Fruit fly (Drosophila melanogaster) whole organism, embryonic: ENCODE data around the gene ebo.

Experiments used
- BEAF-32 ChIP-seq: fragments of 200-800 bp; sonication (Bioruptor generic); optimal IDR thresholded peaks from 3 replicates; lab custom pipeline; 2017; ENCODE audit warnings: missing biosample characterization, missing genetic modification characterization, mild to moderate bottlenecking, moderate library complexity, missing genetic modification reagents
- Bgb ChIP-seq: fragments of 200-800 bp; sonication (Bioruptor generic); IDR thresholded peaks from 2 replicates; pipeline ENCODE4 v1.3.6; 2022; ENCODE audit warnings: missing biosample characterization, missing genetic modification characterization; ENCODE audit not compliant: partially characterized antibody
- Blimp-1 ChIP-seq: fragments of 200-800 bp; sonication (Bioruptor generic); optimal IDR thresholded peaks from 3 replicates; lab custom pipeline; 2018; ENCODE audit warnings: missing biosample characterization, missing genetic modification characterization, mild to moderate bottlenecking, moderate library complexity, missing genetic modification reagents
- CG10321 ChIP-seq: fragments of 200-800 bp; sonication (Bioruptor generic); IDR thresholded peaks from 2 replicates; pipeline ENCODE4 v1.3.6; 2022; ENCODE audit warnings: missing biosample characterization, missing genetic modification characterization
- CG14710 ChIP-seq: fragments of 200-800 bp; sonication (Bioruptor generic); optimal IDR thresholded peaks from 3 replicates; lab custom pipeline; 2019; ENCODE audit warnings: missing biosample characterization, mild to moderate bottlenecking, missing genetic modification characterization, moderate library complexity
- CG3281 ChIP-seq: fragments of 200-800 bp; sonication (Bioruptor generic); optimal IDR thresholded peaks from 3 replicates; lab custom pipeline; 2017; ENCODE audit warnings: missing biosample characterization, mild to moderate bottlenecking, missing genetic modification characterization
- CG34422 ChIP-seq: fragments of 200-800 bp; sonication (Bioruptor generic); IDR thresholded peaks from 3 replicates; pipeline ENCODE4 v1.3.6; 2022; ENCODE audit warnings: missing biosample characterization, missing genetic modification characterization
- CG3847 ChIP-seq: fragments of 200-800 bp; sonication (Bioruptor generic); IDR thresholded peaks from 2 replicates; pipeline ENCODE4 v1.3.6; 2022; ENCODE audit warnings: missing biosample characterization, missing genetic modification characterization
- CG4424 ChIP-seq: fragments of 200-800 bp; sonication (Bioruptor generic); optimal IDR thresholded peaks from 3 replicates; lab custom pipeline; 2016; ENCODE audit warnings: missing biosample characterization, missing genetic modification characterization
- CG5180 ChIP-seq: fragments of 200-800 bp; sonication (Bioruptor generic); optimal IDR thresholded peaks from 3 replicates; lab custom pipeline; 2017; ENCODE audit warnings: missing biosample characterization, missing genetic modification characterization, mild to moderate bottlenecking, moderate library complexity, missing genetic modification reagents
- CG6272 ChIP-seq: fragments of 200-800 bp; sonication (Bioruptor generic); IDR thresholded peaks from 2 replicates; pipeline ENCODE4 v1.3.6; 2022; ENCODE audit warnings: missing biosample characterization, missing genetic modification characterization
- Doc2 ChIP-seq: fragments of 200-800 bp; sonication (Bioruptor generic); IDR thresholded peaks from 2 replicates; pipeline ENCODE4 v1.3.6; 2022; ENCODE audit warnings: missing biosample characterization, missing genetic modification characterization
- Dref ChIP-seq: fragments of 200-800 bp; sonication (Bioruptor generic); IDR thresholded peaks from 2 replicates; pipeline ENCODE4 v1.3.6; 2022; ENCODE audit warnings: missing biosample characterization, missing genetic modification characterization
- Elba2 ChIP-seq: fragments of 200-800 bp; sonication (Bioruptor generic); optimal IDR thresholded peaks from 3 replicates; lab custom pipeline; 2016; ENCODE audit warnings: missing biosample characterization, missing genetic modification characterization
- Ets65A ChIP-seq: fragments of 200-800 bp; sonication (Bioruptor generic); peaks from one replicate; lab custom pipeline; 2016; ENCODE audit warnings: missing biosample characterization, missing genetic modification characterization
- HLH3B ChIP-seq: fragments of 200-800 bp; sonication (Bioruptor generic); IDR thresholded peaks from 2 replicates; pipeline ENCODE4 v1.3.6; 2022; ENCODE audit warnings: missing biosample characterization, missing genetic modification characterization
- Hey ChIP-seq: fragments of 200-800 bp; sonication (Bioruptor generic); optimal IDR thresholded peaks from 3 replicates; lab custom pipeline; 2018; ENCODE audit warnings: missing biosample characterization, mild to moderate bottlenecking, missing genetic modification characterization
- Hr3 ChIP-seq: fragments of 200-800 bp; sonication (Bioruptor generic); optimal IDR thresholded peaks from 3 replicates; lab custom pipeline; 2016; ENCODE audit warnings: missing biosample characterization, missing genetic modification characterization
- MBD-R2 ChIP-seq: fragments of 200-800 bp; sonication (Bioruptor generic); IDR thresholded peaks from 2 replicates; pipeline ENCODE4 v1.3.6; 2022; ENCODE audit warnings: missing biosample characterization, missing genetic modification characterization
- Max ChIP-seq: fragments of 200-800 bp; sonication (Bioruptor generic); optimal IDR thresholded peaks from 2 replicates; lab custom pipeline; 2016; ENCODE audit warnings: missing biosample characterization, mild to moderate bottlenecking, missing genetic modification characterization
- Med ChIP-seq: fragments of 200-800 bp; sonication (Bioruptor generic); peaks from one replicate; lab custom pipeline; 2016; ENCODE audit warnings: missing biosample characterization, missing genetic modification characterization, mild to moderate bottlenecking, inconsistent platforms, moderate library complexity
- NFAT ChIP-seq: fragments of 200-800 bp; sonication (Bioruptor generic); IDR thresholded peaks from 2 replicates; pipeline ENCODE4 v1.3.6; 2022; ENCODE audit warnings: missing biosample characterization, missing genetic modification characterization
- Ssrp ChIP-seq: fragments of 200-800 bp; sonication (Bioruptor generic); optimal IDR thresholded peaks from 2 replicates; lab custom pipeline; 2018; ENCODE audit warnings: missing biosample characterization, mild to moderate bottlenecking, missing genetic modification characterization, moderate library complexity
- Xrp1 ChIP-seq: fragments of 200-800 bp; sonication (Bioruptor generic); IDR thresholded peaks from 2 replicates; pipeline ENCODE4 v1.3.6; 2022; ENCODE audit warnings: missing biosample characterization, missing genetic modification characterization
- amos ChIP-seq: fragments of 200-800 bp; sonication (Bioruptor generic); IDR thresholded peaks from 2 replicates; pipeline ENCODE4 v1.3.6; 2022; ENCODE audit warnings: missing biosample characterization, missing genetic modification characterization; ENCODE audit not compliant: partially characterized antibody
- bab2 ChIP-seq: fragments of 200-800 bp; sonication (Bioruptor generic); optimal IDR thresholded peaks from 2 replicates; lab custom pipeline; 2016; ENCODE audit warnings: missing biosample characterization, missing genetic modification characterization
- bigmax ChIP-seq: fragments of 200-800 bp; sonication (Bioruptor generic); optimal IDR thresholded peaks from 2 replicates; lab custom pipeline; 2018; ENCODE audit warnings: missing biosample characterization, mild to moderate bottlenecking, missing genetic modification characterization
- bowl ChIP-seq: fragments of 200-800 bp; sonication (Bioruptor generic); IDR thresholded peaks from 2 replicates; pipeline ENCODE4 v1.3.6; 2022; ENCODE audit warnings: missing biosample characterization, missing genetic modification characterization
- dmrt11E ChIP-seq: fragments of 200-800 bp; sonication (Bioruptor generic); optimal IDR thresholded peaks from 3 replicates; lab custom pipeline; 2018; ENCODE audit warnings: missing biosample characterization, mild to moderate bottlenecking, missing genetic modification characterization, moderate library complexity
- fd3F ChIP-seq: fragments of 200-800 bp; sonication (Bioruptor generic); optimal IDR thresholded peaks from 2 replicates; lab custom pipeline; 2018; ENCODE audit warnings: missing biosample characterization, mild to moderate bottlenecking, missing genetic modification characterization, moderate library complexity
- ftz-f1 ChIP-seq: fragments of 200-800 bp; sonication (Bioruptor generic); optimal IDR thresholded peaks from 2 replicates; lab custom pipeline; 2016; ENCODE audit warnings: missing biosample characterization, missing genetic modification characterization
- gsb-n ChIP-seq: fragments of 200-800 bp; sonication (Bioruptor generic); optimal IDR thresholded peaks from 3 replicates; lab custom pipeline; 2018; ENCODE audit warnings: missing biosample characterization, mild to moderate bottlenecking, missing genetic modification characterization
- jigr1 ChIP-seq: fragments of 200-800 bp; sonication (Bioruptor generic); IDR thresholded peaks from 3 replicates; pipeline ENCODE4 v1.3.6; 2022; ENCODE audit warnings: missing biosample characterization, missing genetic modification characterization
- kay ChIP-seq: fragments of 200-800 bp; sonication (Bioruptor generic); optimal IDR thresholded peaks from 2 replicates; lab custom pipeline; 2016; ENCODE audit warnings: missing biosample characterization, missing genetic modification characterization
- knrl ChIP-seq: fragments of 200-800 bp; sonication (Bioruptor generic); IDR thresholded peaks from 3 replicates; pipeline ENCODE4 v1.3.6; 2022; ENCODE audit warnings: missing biosample characterization, missing genetic modification characterization; ENCODE audit not compliant: partially characterized antibody
- onecut ChIP-seq: fragments of 200-800 bp; sonication (Bioruptor generic); IDR thresholded peaks from 2 replicates; pipeline ENCODE4 v1.3.6; 2022; ENCODE audit warnings: missing biosample characterization, missing genetic modification characterization
- otp ChIP-seq: fragments of 200-800 bp; sonication (Bioruptor generic); IDR thresholded peaks from 3 replicates; pipeline ENCODE4, ENCODE4 v1.3.6; 2022; ENCODE audit warnings: missing biosample characterization, missing genetic modification characterization
- pros ChIP-seq: fragments of 200-800 bp; sonication (Bioruptor generic); optimal IDR thresholded peaks from 3 replicates; lab custom pipeline; 2019; ENCODE audit warnings: missing biosample characterization, mild to moderate bottlenecking, missing genetic modification characterization, moderate library complexity
- psq ChIP-seq: fragments of 200-800 bp; sonication (Bioruptor generic); optimal IDR thresholded peaks from 2 replicates; lab custom pipeline; 2017; ENCODE audit warnings: missing biosample characterization, missing genetic modification characterization
- row ChIP-seq: fragments of 200-800 bp; sonication (Bioruptor generic); IDR thresholded peaks from 3 replicates; pipeline ENCODE4 v1.3.6; 2022; ENCODE audit warnings: missing biosample characterization, missing genetic modification characterization
- schlank ChIP-seq: fragments of 200-800 bp; sonication (Bioruptor generic); optimal IDR thresholded peaks from 2 replicates; lab custom pipeline; 2018; ENCODE audit warnings: missing biosample characterization, mild to moderate bottlenecking, missing genetic modification characterization
- slou ChIP-seq: fragments of 200-800 bp; sonication (Bioruptor generic); optimal IDR thresholded peaks from 3 replicates; lab custom pipeline; 2016; ENCODE audit warnings: missing biosample characterization, missing genetic modification characterization
- zf30C ChIP-seq: fragments of 200-800 bp; sonication (Bioruptor generic); optimal IDR thresholded peaks from 3 replicates; lab custom pipeline; 2018; ENCODE audit warnings: missing biosample characterization, mild to moderate bottlenecking, missing genetic modification characterization
- zfh1 ChIP-seq: fragments of 200-800 bp; sonication (Bioruptor generic); IDR thresholded peaks from 3 replicates; pipeline ENCODE4 v1.3.6; 2022; ENCODE audit warnings: missing biosample characterization, missing genetic modification characterization

Gene ebo

dm6 chrX:481642-482041 is 5.3 kb upstream of the ebo start, which contains the start of gene CG3176:
Gene CG3176 (plus strand): TSS chrX:481862.
- peak; percentile 44; the same call in 1 of the 2 replicates for TF ChIP-seq MBD-R2 (GFP tag; lab: Robert Waterston, UW)
- TF ChIP-seq amos (GFP tag; lab: Robert Waterston, UW): 0 out of 2 replicates have a peak, but pooled peaks have one; percentile 11
- TF ChIP-seq Bgb (GFP tag; lab: Robert Waterston, UW): 0 out of 2 replicates have a peak, but pooled peaks have one; percentile 18
- TF ChIP-seq Dref (GFP tag; lab: Robert Waterston, UW): peak; percentile 61

DNA sequence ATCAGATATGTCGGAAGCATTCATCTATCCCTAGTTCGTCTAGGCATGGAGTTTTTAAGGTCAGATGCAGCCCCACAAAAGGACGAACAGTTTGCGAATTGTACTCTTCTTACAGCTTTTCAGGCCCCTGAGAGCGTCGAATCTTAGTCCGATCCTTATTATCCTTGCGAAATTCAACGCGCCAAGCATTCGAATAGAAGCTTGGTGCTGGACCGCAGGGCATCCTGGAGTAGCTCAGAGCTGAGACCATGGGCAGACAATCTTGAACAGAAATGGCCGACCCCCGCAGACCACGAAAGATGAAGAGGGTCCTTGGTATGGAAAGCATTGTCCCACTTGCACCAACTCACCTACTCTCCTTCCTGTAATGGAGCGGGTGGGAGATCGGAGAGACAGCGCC is 2.4 kb upstream of the ebo start, which contains the start of gene CG32817:
CG32817 (plus strand) TSS at position 301 of the 400 bp plus-strand sequence.
- no peak for TF ChIP-seq bowl (GFP tag; lab: Robert Waterston, UW)
- no peak for TF ChIP-seq CG10321
- TF ChIP-seq psq (GFP tag; lab: Kevin White, UChicago): no peak
- no peak for TF ChIP-seq CG6272 (GFP tag; lab: Robert Waterston, UW)
- TF ChIP-seq NFAT (GFP tag; lab: Robert Waterston, UW): no peak
- TF ChIP-seq bab2 (GFP tag; lab: Kevin White, UChicago): no peak
- no peak for TF ChIP-seq onecut
- TF ChIP-seq BEAF-32: no peak

dm6 chrX:470626-471025 is 5.8 kb downstream of the ebo start, which contains the start of gene CG32816:
Gene CG32816 (minus strand): TSS chrX:470726.
- TF ChIP-seq Med (GFP tag; lab: Kevin White, UChicago) (peak; percentile 24), CG3281 (GFP tag; lab: Kevin White, UChicago) (no peak), Ssrp (no peak), Blimp-1 (GFP tag; lab: Kevin White, UChicago) (no peak), CG3847 (no peak), CG34422 (GFP tag; lab: Robert Waterston, UW) (no peak), ftz-f1 (GFP tag; lab: Kevin White, UChicago) (no peak)

dm6 chrX:469235-469634 is 7.1 kb downstream of the ebo start, which contains the start of gene Cyp4g1:
Gene Cyp4g1 (minus strand): TSS chrX:469335.
- peak; percentile 25 for TF ChIP-seq Med (GFP tag; lab: Kevin White, UChicago)
- no peak for TF ChIP-seq Max (GFP tag; lab: Kevin White, UChicago)
- no peak for TF ChIP-seq Hr3 (GFP tag; lab: Kevin White, UChicago)

dm6 chrX:463934-464333 is 12.4 kb downstream of the ebo start:
- TF ChIP-seq HLH3B (GFP tag; lab: Robert Waterston, UW) (no peak), otp (GFP tag; lab: Robert Waterston, UW) (0 out of 3 replicates have a peak, but pooled peaks have one; percentile 11), bigmax (GFP tag; lab: Kevin White, UChicago) (no peak), zf30C (peak; percentile 92), pros (peak; percentile 88), knrl (GFP tag; lab: Robert Waterston, UW) (no peak), Doc2 (GFP tag; lab: Robert Waterston, UW) (no peak), Elba2 (no peak), Hey (tag; lab: Kevin White, UChicago) (no peak), row (GFP tag; lab: Robert Waterston, UW) (peak; percentile 38; the same call in 1 of the 3 replicates), Ets65A (GFP tag; lab: Kevin White, UChicago) (peak; percentile 4), zfh1 (GFP tag; lab: Robert Waterston, UW) (0 out of 3 replicates have a peak, but pooled peaks have one; percentile 26), bowl (GFP tag; lab: Robert Waterston, UW) (no peak), slou (no peak), Xrp1 (GFP tag; lab: Robert Waterston, UW) (0 out of 2 replicates have a peak, but pooled peaks have one; percentile 16), gsb-n (tag; lab: Kevin White, UChicago) (peak; percentile 15), CG5180 (GFP tag; lab: Kevin White, UChicago) (no peak), dmrt11E (tag; lab: Kevin White, UChicago) (peak; percentile 22), jigr1 (no peak), CG14710 (tag; lab: Kevin White, UChicago) (peak; percentile 11), schlank (tag; lab: Kevin White, UChicago) (no peak), kay (GFP tag; lab: Kevin White, UChicago) (no peak), CG4424 (GFP tag; lab: Kevin White, UChicago) (no peak), fd3F (GFP tag; lab: Kevin White, UChicago) (no peak)
